Fruit fly (Drosophila melanogaster) whole organism, embryonic: ENCODE data around the gene Kat60.

Experiments used
- Bteb2 ChIP-seq: fragments of 200-800 bp; sonication (Bioruptor generic); optimal IDR thresholded peaks from 2 replicates; lab custom pipeline; 2016; ENCODE audit warnings: missing biosample characterization, missing genetic modification characterization
- CG10209 ChIP-seq: fragments of 200-800 bp; sonication (Bioruptor generic); optimal IDR thresholded peaks from 3 replicates; lab custom pipeline; 2017; ENCODE audit warnings: missing biosample characterization, mild to moderate bottlenecking, missing genetic modification characterization, missing genetic modification reagents
- CG10979 ChIP-seq: fragments of 200-800 bp; sonication (Bioruptor generic); optimal IDR thresholded peaks from 2 replicates; lab custom pipeline; 2018; ENCODE audit warnings: missing biosample characterization, mild to moderate bottlenecking, missing genetic modification characterization, moderate library complexity
- CG12236 ChIP-seq: fragments of 200-800 bp; sonication (Bioruptor generic); optimal IDR thresholded peaks from 2 replicates; lab custom pipeline; 2016; ENCODE audit warnings: missing biosample characterization, missing genetic modification characterization
- CG12942 ChIP-seq: fragments of 200-800 bp; sonication (Bioruptor generic); optimal IDR thresholded peaks from 3 replicates; lab custom pipeline; 2016; ENCODE audit warnings: missing biosample characterization, missing genetic modification characterization
- CG13775 ChIP-seq: fragments of 200-800 bp; sonication (Bioruptor generic); optimal IDR thresholded peaks from 3 replicates; lab custom pipeline; 2017; ENCODE audit warnings: missing biosample characterization, mild to moderate bottlenecking, missing genetic modification characterization
- CG15601 ChIP-seq: fragments of 200-800 bp; sonication (Bioruptor generic); optimal IDR thresholded peaks from 3 replicates; lab custom pipeline; 2019; ENCODE audit warnings: missing biosample characterization, mild to moderate bottlenecking, missing genetic modification characterization, moderate library complexity
- CG1603 ChIP-seq: fragments of 200-800 bp; sonication (Bioruptor generic); optimal IDR thresholded peaks from 2 replicates; lab custom pipeline; 2019; ENCODE audit warnings: missing biosample characterization, mild to moderate bottlenecking, missing genetic modification characterization, moderate library complexity
- CG17568 ChIP-seq: fragments of 200-800 bp; sonication (Bioruptor generic); optimal IDR thresholded peaks from 2 replicates; lab custom pipeline; 2018; ENCODE audit warnings: missing biosample characterization, mild to moderate bottlenecking, missing genetic modification characterization, moderate library complexity
- CG17802 ChIP-seq: fragments of 200-800 bp; sonication (Bioruptor generic); optimal IDR thresholded peaks from 2 replicates; lab custom pipeline; 2018; ENCODE audit warnings: missing biosample characterization, mild to moderate bottlenecking, missing genetic modification characterization, moderate library complexity
- CG2678 ChIP-seq: fragments of 200-800 bp; sonication (Bioruptor generic); optimal IDR thresholded peaks from 3 replicates; lab custom pipeline; 2019; ENCODE audit warnings: missing biosample characterization, mild to moderate bottlenecking, missing genetic modification characterization, moderate library complexity
- CG3163 ChIP-seq: fragments of 200-800 bp; sonication (Bioruptor generic); optimal IDR thresholded peaks from 3 replicates; lab custom pipeline; 2016; ENCODE audit warnings: missing biosample characterization, missing genetic modification characterization
- CG33213 ChIP-seq: fragments of 200-800 bp; sonication (Bioruptor generic); optimal IDR thresholded peaks from 3 replicates; lab custom pipeline; 2016; ENCODE audit warnings: missing biosample characterization, missing genetic modification characterization
- CG3407 ChIP-seq: fragments of 200-800 bp; sonication (Bioruptor generic); optimal IDR thresholded peaks from 2 replicates; lab custom pipeline; 2018; ENCODE audit warnings: missing biosample characterization, mild to moderate bottlenecking, missing genetic modification characterization
- CG34422 ChIP-seq: fragments of 200-800 bp; sonication (Bioruptor generic); IDR thresholded peaks from 3 replicates; pipeline ENCODE4 v1.3.6; 2022; ENCODE audit warnings: missing biosample characterization, missing genetic modification characterization
- CG3995 ChIP-seq: fragments of 200-800 bp; sonication (Bioruptor generic); optimal IDR thresholded peaks from 3 replicates; lab custom pipeline; 2016; ENCODE audit warnings: missing biosample characterization, missing genetic modification characterization
- CG4424 ChIP-seq: fragments of 200-800 bp; sonication (Bioruptor generic); optimal IDR thresholded peaks from 3 replicates; lab custom pipeline; 2016; ENCODE audit warnings: missing biosample characterization, missing genetic modification characterization
- CG6765 ChIP-seq: fragments of 200-800 bp; sonication (Bioruptor generic); optimal IDR thresholded peaks from 3 replicates; lab custom pipeline; 2017; ENCODE audit warnings: missing biosample characterization, mild to moderate bottlenecking, missing genetic modification characterization
- CG8478 ChIP-seq: fragments of >200 bp; optimal IDR thresholded peaks from 2 replicates; lab custom pipeline; 2018
- CG9817 ChIP-seq: fragments of 200-800 bp; sonication (Bioruptor generic); optimal IDR thresholded peaks from 2 replicates; lab custom pipeline; 2018; ENCODE audit warnings: missing biosample characterization, mild to moderate bottlenecking, missing genetic modification characterization, moderate library complexity
- E2f1 ChIP-seq: fragments of 200-800 bp; sonication (Bioruptor generic); IDR thresholded peaks from 2 replicates; pipeline ENCODE4 v1.3.6; 2022; ENCODE audit warnings: missing biosample characterization, missing genetic modification characterization
- Ets65A ChIP-seq: fragments of 200-800 bp; sonication (Bioruptor generic); peaks from one replicate; lab custom pipeline; 2016; ENCODE audit warnings: missing biosample characterization, missing genetic modification characterization
- Gug ChIP-seq: fragments of 200-800 bp; sonication (Bioruptor generic); IDR thresholded peaks from 4 replicates; pipeline ENCODE4 v1.3.6; 2022; ENCODE audit warnings: missing biosample characterization, missing genetic modification characterization
- HLH54F ChIP-seq: fragments of 200-800 bp; sonication (Bioruptor generic); optimal IDR thresholded peaks from 3 replicates; lab custom pipeline; 2016; ENCODE audit warnings: missing biosample characterization, missing genetic modification characterization
- Max ChIP-seq: fragments of 200-800 bp; sonication (Bioruptor generic); optimal IDR thresholded peaks from 2 replicates; lab custom pipeline; 2016; ENCODE audit warnings: missing biosample characterization, mild to moderate bottlenecking, missing genetic modification characterization
- NK7.1 ChIP-seq: fragments of 200-800 bp; sonication (Bioruptor generic); optimal IDR thresholded peaks from 3 replicates; lab custom pipeline; 2016; ENCODE audit warnings: missing biosample characterization, missing genetic modification characterization
- Oli ChIP-seq: fragments of 200-800 bp; sonication (Bioruptor generic); optimal IDR thresholded peaks from 2 replicates; lab custom pipeline; 2018; ENCODE audit warnings: missing biosample characterization, mild to moderate bottlenecking, missing genetic modification characterization, moderate library complexity
- Rx ChIP-seq: fragments of 200-800 bp; sonication (Bioruptor generic); IDR thresholded peaks from 2 replicates; pipeline ENCODE4 v1.3.6; 2022; ENCODE audit warnings: missing biosample characterization, missing genetic modification characterization
- Sox102F ChIP-seq: fragments of 200-800 bp; sonication (Bioruptor generic); optimal IDR thresholded peaks from 2 replicates; lab custom pipeline; 2018; ENCODE audit warnings: missing biosample characterization, mild to moderate bottlenecking, missing genetic modification characterization, moderate library complexity
- Spps ChIP-seq: fragments of 200-800 bp; sonication (Bioruptor generic); optimal IDR thresholded peaks from 2 replicates; lab custom pipeline; 2018; ENCODE audit warnings: missing biosample characterization, mild to moderate bottlenecking, missing genetic modification characterization
- Sry-δ ChIP-seq: fragments of 200-800 bp; sonication (Bioruptor generic); optimal IDR thresholded peaks from 2 replicates; lab custom pipeline; 2016; ENCODE audit warnings: missing biosample characterization, missing genetic modification characterization
- ash1 ChIP-seq: fragments of 200-800 bp; sonication (Bioruptor generic); optimal IDR thresholded peaks from 2 replicates; lab custom pipeline; 2018; ENCODE audit warnings: missing biosample characterization, mild to moderate bottlenecking, missing genetic modification characterization
- br ChIP-seq: fragments of >200 bp; optimal IDR thresholded peaks from 2 replicates; lab custom pipeline; 2017
- caup ChIP-seq: fragments of 200-800 bp; sonication (Bioruptor generic); optimal IDR thresholded peaks from 3 replicates; lab custom pipeline; 2017; ENCODE audit warnings: missing biosample characterization, mild to moderate bottlenecking, missing genetic modification characterization, moderate library complexity; ENCODE audit not compliant: severe bottlenecking
- crol ChIP-seq: fragments of 200-800 bp; sonication (Bioruptor generic); IDR thresholded peaks from 2 replicates; pipeline ENCODE4 v1.3.6; 2022; ENCODE audit warnings: missing biosample characterization, missing genetic modification characterization
- dpn ChIP-seq, 2 experiments: fragments of 200-800 bp; sonication (Bioruptor generic); optimal IDR thresholded peaks; 3 replicates each; lab custom pipeline; 2016; ENCODE audit warnings: missing biosample characterization in 2 of 2, missing genetic modification characterization in 2 of 2
- ham ChIP-seq: fragments of 200-800 bp; sonication (Bioruptor generic); IDR thresholded peaks from 2 replicates; pipeline ENCODE4 v1.3.6; 2022; ENCODE audit warnings: missing biosample characterization, missing genetic modification characterization
- pfk ChIP-seq: fragments of 200-800 bp; sonication (Bioruptor generic); optimal IDR thresholded peaks from 2 replicates; lab custom pipeline; 2018; ENCODE audit warnings: missing biosample characterization, mild to moderate bottlenecking, missing genetic modification characterization, moderate library complexity
- pho ChIP-seq: fragments of 200-800 bp; sonication (Bioruptor generic); optimal IDR thresholded peaks from 2 replicates; lab custom pipeline; 2016; ENCODE audit warnings: missing biosample characterization, missing genetic modification characterization
- pzg ChIP-seq: fragments of 200-800 bp; sonication (Bioruptor generic); optimal IDR thresholded peaks from 3 replicates; lab custom pipeline; 2018; ENCODE audit warnings: missing biosample characterization, mild to moderate bottlenecking, missing genetic modification characterization, moderate library complexity
- ranshi ChIP-seq: fragments of 200-800 bp; sonication (Bioruptor generic); IDR thresholded peaks from 2 replicates; pipeline ENCODE4 v1.3.6; 2022; ENCODE audit warnings: missing biosample characterization, missing genetic modification characterization
- repo ChIP-seq: fragments of 200-800 bp; sonication (Bioruptor generic); optimal IDR thresholded peaks from 2 replicates; lab custom pipeline; 2016; ENCODE audit warnings: missing biosample characterization, missing genetic modification characterization
- run ChIP-seq: fragments of 200-800 bp; sonication (Bioruptor generic); optimal IDR thresholded peaks from 3 replicates; lab custom pipeline; 2018; ENCODE audit warnings: missing biosample characterization, mild to moderate bottlenecking, missing genetic modification characterization
- scrt ChIP-seq: fragments of 200-800 bp; sonication (Bioruptor generic); optimal IDR thresholded peaks from 2 replicates; lab custom pipeline; 2018; ENCODE audit warnings: missing biosample characterization, mild to moderate bottlenecking, missing genetic modification characterization, moderate library complexity
- seq ChIP-seq: fragments of 200-800 bp; sonication (Bioruptor generic); IDR thresholded peaks from 2 replicates; pipeline ENCODE4 v1.3.6; 2022; ENCODE audit warnings: missing biosample characterization, missing genetic modification characterization
- so ChIP-seq: fragments of 200-800 bp; sonication (Bioruptor generic); IDR thresholded peaks from 3 replicates; pipeline ENCODE4 v1.3.6; 2022; ENCODE audit warnings: missing biosample characterization, missing genetic modification characterization
- stwl ChIP-seq: fragments of 200-800 bp; sonication (Bioruptor generic); optimal IDR thresholded peaks from 3 replicates; lab custom pipeline; 2018; ENCODE audit warnings: missing biosample characterization, mild to moderate bottlenecking, missing genetic modification characterization, moderate library complexity
- wdn ChIP-seq: fragments of 200-800 bp; sonication (Bioruptor generic); IDR thresholded peaks from 2 replicates; pipeline ENCODE4 v1.3.6; 2022; ENCODE audit warnings: missing biosample characterization, missing genetic modification characterization
- zen ChIP-seq: fragments of 200-800 bp; sonication (Bioruptor generic); optimal IDR thresholded peaks from 3 replicates; lab custom pipeline; 2018; ENCODE audit warnings: missing biosample characterization, mild to moderate bottlenecking, missing genetic modification characterization, moderate library complexity
- zf30C ChIP-seq: fragments of 200-800 bp; sonication (Bioruptor generic); optimal IDR thresholded peaks from 3 replicates; lab custom pipeline; 2018; ENCODE audit warnings: missing biosample characterization, mild to moderate bottlenecking, missing genetic modification characterization

Kat60 gene

dm6 chr3R:5256462-5257146 lies 24.6 kb upstream of the Kat60 start, which contains the start of the genes Enoph and Hph (continued):
- peak; percentile 27 for TF ChIP-seq Oli (tag; lab: Kevin White, UChicago)
- TF ChIP-seq HLH54F (GFP tag; lab: Kevin White, UChicago) = peak; percentile 61
- TF ChIP-seq ranshi = no peak; the same call in 1 of the 2 replicates
- peak; percentile 51 for TF ChIP-seq pho (GFP tag; lab: Kevin White, UChicago)
- TF ChIP-seq CG10209 (GFP tag; lab: Kevin White, UChicago) = peak; percentile 67
- peak; percentile 97 for TF ChIP-seq Sry-δ (GFP tag; lab: Kevin White, UChicago)
- peak; percentile 14 for TF ChIP-seq CG3163 (GFP tag; lab: Kevin White, UChicago)
- TF ChIP-seq CG3995 (GFP tag; lab: Kevin White, UChicago) = peak; percentile 35
- TF ChIP-seq stwl (tag; lab: Kevin White, UChicago) = peak; percentile 45
- TF ChIP-seq run (tag; lab: Kevin White, UChicago) = no peak
- TF ChIP-seq CG12236 (GFP tag; lab: Kevin White, UChicago) = no peak
- peak; percentile 46 for TF ChIP-seq CG33213 (GFP tag; lab: Kevin White, UChicago)
- TF ChIP-seq zf30C = no peak
- peak; percentile 66 for TF ChIP-seq CG4424
- peak; percentile 20 for TF ChIP-seq Bteb2 (GFP tag; lab: Kevin White, UChicago)
- TF ChIP-seq so = no peak
- no peak for TF ChIP-seq CG17802 (tag; lab: Kevin White, UChicago)
- peak; percentile 73 for TF ChIP-seq CG13775 (GFP tag; lab: Kevin White, UChicago)
- TF ChIP-seq E2f1 (GFP tag; lab: Robert Waterston, UW) = 0 out of 2 replicates have a peak, but pooled peaks have one; percentile 43
- peak; percentile 57 for TF ChIP-seq CG12942
- 0 out of 2 replicates have a peak, but pooled peaks have one; percentile 28 for TF ChIP-seq seq
- no peak for TF ChIP-seq CG17568 (GFP tag; lab: Kevin White, UChicago)
- TF ChIP-seq ash1 (GFP tag; lab: Kevin White, UChicago) = no peak
- peak; percentile 52; the same call in 2 of the 3 replicates for TF ChIP-seq CG34422 (GFP tag; lab: Robert Waterston, UW)
- TF ChIP-seq caup (GFP tag; lab: Kevin White, UChicago) = peak; percentile 48
- peak; percentile 63 for TF ChIP-seq Sox102F (GFP tag; lab: Kevin White, UChicago)
- no peak for TF ChIP-seq NK7.1 (GFP tag; lab: Kevin White, UChicago)
- TF ChIP-seq CG10979 (tag; lab: Kevin White, UChicago) = peak; percentile 52
- peak; percentile 64 to 71 for TF ChIP-seq dpn (GFP tag; optimal IDR thresholded peaks at IDR 0.05; lab: Kevin White, UChicago)
- TF ChIP-seq CG9817 (tag; lab: Kevin White, UChicago) = peak; percentile 70
- TF ChIP-seq CG3407 (GFP tag; lab: Kevin White, UChicago) = peak; percentile 33
- peak; percentile 66 for TF ChIP-seq Max (GFP tag; lab: Kevin White, UChicago)
- peak; percentile 7 for TF ChIP-seq Spps
- TF ChIP-seq Ets65A (GFP tag; lab: Kevin White, UChicago) = peak; percentile 95
- no peak for TF ChIP-seq pfk (GFP tag; lab: Kevin White, UChicago)
- TF ChIP-seq Rx (GFP tag; lab: Robert Waterston, UW) = no peak
- peak; percentile 36 for TF ChIP-seq CG1603
- peak; percentile 67 for TF ChIP-seq pzg (GFP tag; lab: Kevin White, UChicago)
- no peak for TF ChIP-seq CG6765 (GFP tag; lab: Kevin White, UChicago)
- TF ChIP-seq crol (GFP tag; lab: Robert Waterston, UW) = no peak
- no peak for TF ChIP-seq CG8478 (lab: Kevin White, UChicago)
- peak; percentile 22 for TF ChIP-seq repo (GFP tag; lab: Kevin White, UChicago)
- peak; percentile 29; the same call in 1 of the 2 replicates for TF ChIP-seq wdn (GFP tag; lab: Robert Waterston, UW)
- TF ChIP-seq CG15601 (tag; lab: Kevin White, UChicago) = peak; percentile 57
- TF ChIP-seq scrt (GFP tag; lab: Kevin White, UChicago) = peak; percentile 64
- TF ChIP-seq CG2678 (tag; lab: Kevin White, UChicago) = peak; percentile 79
- peak; percentile 52; the same call in 1 of the 4 replicates for TF ChIP-seq Gug (GFP tag; lab: Robert Waterston, UW)
- peak; percentile 49 for TF ChIP-seq zen (tag; lab: Kevin White, UChicago)
- TF ChIP-seq br = no peak
- no peak for TF ChIP-seq ham (GFP tag; lab: Robert Waterston, UW)
